Fruit fly (Drosophila melanogaster): ENCODE data around the gene CG13390.

DNA sequence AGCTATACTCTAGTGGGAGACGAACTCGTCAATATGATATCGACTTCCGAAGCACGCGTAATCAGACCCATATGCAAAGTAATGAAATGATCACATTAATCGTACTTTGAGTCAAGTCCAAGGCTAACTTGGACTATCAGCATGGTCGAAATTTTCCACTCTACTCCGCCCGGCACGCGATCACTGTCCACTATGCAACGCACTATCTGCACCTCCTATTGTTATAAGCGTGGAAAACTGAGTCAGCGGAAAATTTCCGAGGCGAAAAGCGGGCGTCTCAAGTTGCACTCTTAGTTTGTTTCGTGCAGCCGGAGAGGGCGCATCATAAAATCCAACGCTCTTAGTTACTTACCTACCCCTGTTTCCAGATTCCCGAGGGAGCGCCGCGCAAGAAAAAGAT, 9.3 kb upstream of the CG13390 start:
- TF ChIP-seq Clk (GFP tag; optimal IDR thresholded peaks at IDR 0.05) (no peak), CG11617 (GFP tag; optimal IDR thresholded peaks at IDR 0.05) (no peak)

Data from whole organism, adult.